Worm (Caenorhabditis elegans) whole organism, L4 larva: ENCODE results near the gene ZK892.3.
"Not testable (repeated sequence)": the region's sequence is repeated elsewhere in the genome, so short reads cannot be mapped to it uniquely, and the experiment has no call there.

ENCODE experiments used
- R02D3.7 ChIP-seq: fragments of 150-350 bp; sonication (generic microtip); optimal IDR thresholded peaks from 3 replicates; lab custom pipeline; 2014; ENCODE audit warnings: missing biosample characterization, missing genetic modification characterization
- ama-1 ChIP-seq: fragments of 150-350 bp; optimal IDR thresholded peaks from 2 replicates; lab custom pipeline; 2014; ENCODE audit warnings: inconsistent platforms, mixed read lengths
- ceh-82 ChIP-seq: sonication (generic microtip); optimal IDR thresholded peaks from 2 replicates; lab custom pipeline; 2017; ENCODE audit warnings: missing biosample characterization, missing genetic modification characterization
- ces-1 ChIP-seq: fragments of 150-350 bp; sonication (generic microtip); optimal IDR thresholded peaks from 4 replicates; lab custom pipeline; 2014; ENCODE audit warnings: missing biosample characterization, missing genetic modification reagents, missing genetic modification characterization
- dve-1 ChIP-seq: sonication (generic microtip); optimal IDR thresholded peaks from 2 replicates; lab custom pipeline; 2017; ENCODE audit warnings: antibody characterized with exemption, mild to moderate bottlenecking, missing genetic modification characterization, missing compliant biosample characterization; ENCODE audit not compliant: insufficient read depth
- egl-43 ChIP-seq: fragments of 200-800 bp; sonication (Bioruptor generic); IDR thresholded peaks from 2 replicates; pipeline ENCODE4 v1.3.6; 2022; ENCODE audit warnings: missing genetic modification reagents, missing genetic modification characterization, missing compliant biosample characterization
- lin-13 ChIP-seq: fragments of 150-350 bp; optimal IDR thresholded peaks from 2 replicates; lab custom pipeline; 2014; ENCODE audit warnings: missing biosample characterization, missing genetic modification reagents, missing genetic modification characterization
- mdt-29 ChIP-seq: fragments of 200-800 bp; sonication (Bioruptor generic); IDR thresholded peaks from 2 replicates; pipeline ENCODE4 v1.3.6; 2022; ENCODE audit warnings: missing genetic modification reagents, missing genetic modification characterization, missing compliant biosample characterization
- nhr-237 ChIP-seq: sonication (generic microtip); optimal IDR thresholded peaks from 2 replicates; lab custom pipeline; 2017; ENCODE audit warnings: missing biosample characterization, missing genetic modification characterization
- nhr-77 ChIP-seq: fragments of 150-350 bp; optimal IDR thresholded peaks from 2 replicates; lab custom pipeline; 2014; ENCODE audit warnings: missing biosample characterization, missing genetic modification characterization
- ztf-11 ChIP-seq: fragments of 150-350 bp; optimal IDR thresholded peaks from 2 replicates; lab custom pipeline; 2014; ENCODE audit warnings: missing biosample characterization, missing genetic modification characterization

DNA sequence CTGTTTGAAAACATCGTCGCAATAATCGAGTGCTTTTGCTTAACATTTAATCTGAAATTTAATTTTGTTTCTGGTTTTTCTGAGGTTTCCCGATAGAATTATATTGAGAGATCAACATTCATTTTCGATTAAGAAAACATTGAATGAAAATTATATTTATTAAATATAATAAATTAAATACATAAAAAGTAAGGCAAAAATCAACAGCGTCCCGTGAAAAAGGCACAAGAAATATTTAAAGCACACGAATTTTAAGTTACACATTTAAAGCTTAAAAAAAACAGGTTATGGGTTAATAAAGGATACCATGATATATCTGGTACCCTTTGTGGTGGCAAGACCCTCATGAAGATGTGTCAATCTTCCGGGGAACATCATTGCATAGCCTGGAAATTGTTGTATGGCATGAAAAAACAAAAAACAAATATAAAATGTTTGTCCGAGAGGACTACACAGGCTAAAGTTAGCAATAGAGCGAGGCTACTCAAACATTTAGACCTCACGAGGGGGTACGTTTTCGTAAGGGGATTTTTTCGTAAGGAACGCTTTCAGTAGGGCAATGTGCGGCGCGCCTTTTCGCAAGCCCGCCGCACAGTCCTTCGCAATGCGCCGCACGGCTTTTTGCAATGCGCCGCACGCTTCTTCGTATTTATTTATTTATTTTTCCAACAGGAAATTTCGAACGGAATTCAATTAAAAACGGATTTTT lies 31.7 kb downstream of the ZK892.3 start, which contains the start of gene mtcu-2:
- not testable (repeated sequence) for TF ChIP-seq ces-1; ztf-11 (tag; lab: Kevin White, UChicago); ceh-82 (tag; lab: Kevin White, UChicago); R02D3.7 (tag; lab: Kevin White, UChicago); nhr-237 (tag; lab: Kevin White, UChicago); ama-1 (lab: Kevin White, UChicago)
- TF ChIP-seq nhr-77 (tag; lab: Kevin White, UChicago) = peak; percentile 45
- TF ChIP-seq dve-1 (tag; lab: Kevin White, UChicago) = peak; percentile 58
- TF ChIP-seq lin-13 (GFP tag; lab: Kevin White, UChicago) = peak; percentile 81
- TF ChIP-seq mdt-29 (GFP tag; lab: Robert Waterston, UW) = peak; percentile 96
- peak; percentile 99 for TF ChIP-seq egl-43 (GFP tag; lab: Robert Waterston, UW)
